Worm (Caenorhabditis elegans) whole organism, late embryonic: ENCODE measurements around the gene T08G3.11.

ENCODE experiments used
- T23F11.4 ChIP-seq: fragments of 200-800 bp; sonication (Bioruptor generic); optimal IDR thresholded peaks from 2 replicates; lab custom pipeline; 2018; ENCODE audit warnings: mild to moderate bottlenecking, missing genetic modification characterization, missing compliant biosample characterization
- lin-11 ChIP-seq: fragments of 200-800 bp; sonication (Bioruptor generic); optimal IDR thresholded peaks from 2 replicates; lab custom pipeline; 2018; ENCODE audit warnings: mild to moderate bottlenecking, missing genetic modification characterization, missing compliant biosample characterization
- nhr-11 ChIP-seq: fragments of 150-350 bp; optimal IDR thresholded peaks from 2 replicates; lab custom pipeline; 2014; ENCODE audit warnings: missing biosample characterization, missing genetic modification characterization
- unc-3 ChIP-seq, 2 experiments: fragments of 200-800 bp in 1 of 2; sonication (Bioruptor generic) in 1 of 2; sonication (generic microtip) in 1 of 2; conservative IDR thresholded peaks in 1 of 2; optimal IDR thresholded peaks in 1 of 2; 2 replicates each; pipeline versions ENCODE4 v1.3.6 to Lab custom; 2016 to 2022; ENCODE audit warnings: missing compliant biosample characterization in 2 of 2, missing genetic modification characterization in 2 of 2, missing genetic modification reagents in 1 of 2

DNA sequence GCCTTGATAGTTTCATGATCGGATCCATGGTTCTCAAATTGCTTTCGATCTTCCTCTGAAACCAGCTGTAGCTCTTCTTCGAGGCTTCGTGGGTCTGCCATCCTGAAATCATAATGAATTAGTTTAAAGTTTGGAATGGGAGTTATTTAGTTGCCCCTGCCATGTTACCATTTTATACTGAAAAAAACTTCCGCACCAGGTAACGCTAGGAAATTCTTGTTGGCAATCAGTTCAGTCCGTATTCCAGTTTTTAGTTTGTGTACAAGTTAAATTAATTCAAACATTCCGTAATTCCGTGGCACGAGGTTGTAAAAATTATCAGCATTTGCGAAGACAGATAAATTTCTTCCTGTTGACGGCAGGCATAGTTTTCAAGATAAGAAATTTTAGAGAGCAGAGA lies 8.3 kb upstream of the T08G3.11 start, which contains the start of gene Y32B12A.5:
- TF ChIP-seq T23F11.4 (GFP tag; lab: Kevin White, UChicago) (no peak), unc-3 (GFP tag; conservative IDR thresholded peaks at IDR 0.05; lab: Robert Waterston, UW) (no peak), unc-3 (tag; optimal IDR thresholded peaks at IDR 0.05; lab: Kevin White, UChicago) (no peak), nhr-11 (tag; lab: Kevin White, UChicago) (no peak), lin-11 (no peak)
